Fruit fly (Drosophila melanogaster) whole organism, pupa: Measurements from ENCODE around the gene Gprk2.

ENCODE experiments used
- CG12605 ChIP-seq: fragments of 200-800 bp; sonication (Bioruptor generic); IDR thresholded peaks from 2 replicates; pipeline ENCODE4 v1.3.6; 2022; ENCODE audit warnings: missing biosample characterization, missing genetic modification characterization
- CG15710 ChIP-seq: fragments of 200-800 bp; sonication (Bioruptor generic); optimal IDR thresholded peaks from 2 replicates; lab custom pipeline; 2018; ENCODE audit warnings: missing biosample characterization, mild to moderate bottlenecking, missing genetic modification characterization, moderate library complexity
- CG8159 ChIP-seq: fragments of 200-800 bp; sonication (Bioruptor generic); optimal IDR thresholded peaks from 3 replicates; lab custom pipeline; 2018; ENCODE audit warnings: missing biosample characterization, mild to moderate bottlenecking, missing genetic modification characterization, moderate library complexity
- CG8301 ChIP-seq: fragments of 200-800 bp; sonication (Bioruptor generic); optimal IDR thresholded peaks from 2 replicates; lab custom pipeline; 2018; ENCODE audit warnings: missing biosample characterization, mild to moderate bottlenecking, missing genetic modification characterization
- Ets98B ChIP-seq: fragments of 200-800 bp; sonication (Bioruptor generic); IDR thresholded peaks from 2 replicates; pipeline ENCODE4 v1.3.6; 2022; ENCODE audit warnings: missing biosample characterization, missing genetic modification characterization
- Pif1A ChIP-seq: fragments of 200-800 bp; sonication (Bioruptor generic); optimal IDR thresholded peaks from 3 replicates; lab custom pipeline; 2016; ENCODE audit warnings: missing biosample characterization, missing genetic modification characterization
- gl ChIP-seq: fragments of 200-800 bp; sonication (Bioruptor generic); optimal IDR thresholded peaks from 2 replicates; lab custom pipeline; 2018; ENCODE audit warnings: missing biosample characterization, mild to moderate bottlenecking, missing genetic modification characterization

dm6 chr3R:31393427-31393826 is 11.6 kb upstream of the Gprk2 start, which contains the start of gene CG31204:
- TF ChIP-seq gl (tag; lab: Kevin White, UChicago) (no peak), CG15710 (tag; lab: Kevin White, UChicago) (no peak), Pif1A (no peak), CG8301 (no peak), Ets98B (GFP tag; lab: Robert Waterston, UW) (no peak), CG12605 (no peak), CG8159 (tag; lab: Kevin White, UChicago) (no peak)
